Fruit fly (Drosophila melanogaster) whole organism, embryonic: ENCODE data around the gene thoc7.

ENCODE experiments used
- Adf1 ChIP-seq: fragments of 200-800 bp; sonication (Bioruptor generic); IDR thresholded peaks from 2 replicates; pipeline ENCODE4 v1.3.6; 2022; ENCODE audit warnings: missing biosample characterization, missing genetic modification characterization
- CG11723 ChIP-seq: fragments of 200-800 bp; sonication (Bioruptor generic); optimal IDR thresholded peaks from 2 replicates; lab custom pipeline; 2017; ENCODE audit warnings: missing biosample characterization, mild to moderate bottlenecking, missing genetic modification characterization
- CG13624 ChIP-seq: fragments of 200-800 bp; sonication (Bioruptor generic); optimal IDR thresholded peaks from 2 replicates; lab custom pipeline; 2016; ENCODE audit warnings: missing biosample characterization, missing genetic modification characterization
- CG14014 ChIP-seq: fragments of 200-800 bp; sonication (Bioruptor generic); IDR thresholded peaks from 2 replicates; pipeline ENCODE4 v1.3.6; 2022; ENCODE audit warnings: missing biosample characterization, missing genetic modification characterization
- CG14441 ChIP-seq: fragments of 200-800 bp; sonication (Bioruptor generic); IDR thresholded peaks from 2 replicates; pipeline ENCODE4 v1.3.6; 2022; ENCODE audit warnings: missing biosample characterization, missing genetic modification characterization
- CG17328 ChIP-seq: fragments of 200-800 bp; sonication (Bioruptor generic); IDR thresholded peaks from 2 replicates; pipeline ENCODE4 v1.3.6; 2022; ENCODE audit warnings: missing biosample characterization, missing genetic modification characterization
- CG1832 ChIP-seq: fragments of 200-800 bp; sonication (Bioruptor generic); optimal IDR thresholded peaks from 2 replicates; lab custom pipeline; 2017; ENCODE audit warnings: missing biosample characterization, mild to moderate bottlenecking, missing genetic modification characterization, inconsistent platforms
- CG2678 ChIP-seq: fragments of 200-800 bp; sonication (Bioruptor generic); optimal IDR thresholded peaks from 3 replicates; lab custom pipeline; 2019; ENCODE audit warnings: missing biosample characterization, mild to moderate bottlenecking, missing genetic modification characterization, moderate library complexity
- CG2875 ChIP-seq: fragments of 200-800 bp; sonication (Bioruptor generic); optimal IDR thresholded peaks from 2 replicates; lab custom pipeline; 2017; ENCODE audit warnings: missing biosample characterization, mild to moderate bottlenecking, missing genetic modification characterization, missing genetic modification reagents
- CG3995 ChIP-seq: fragments of 200-800 bp; sonication (Bioruptor generic); optimal IDR thresholded peaks from 3 replicates; lab custom pipeline; 2016; ENCODE audit warnings: missing biosample characterization, missing genetic modification characterization
- CG4730 ChIP-seq: fragments of 200-800 bp; sonication (Bioruptor generic); IDR thresholded peaks from 2 replicates; pipeline ENCODE4 v1.3.6; 2022; ENCODE audit warnings: missing biosample characterization, missing genetic modification characterization
- CG7928 ChIP-seq: fragments of 200-800 bp; sonication (Bioruptor generic); optimal IDR thresholded peaks from 2 replicates; lab custom pipeline; 2017; ENCODE audit warnings: missing biosample characterization, mild to moderate bottlenecking, missing genetic modification characterization
- CG8359 ChIP-seq: fragments of 200-800 bp; sonication (Bioruptor generic); optimal IDR thresholded peaks from 2 replicates; lab custom pipeline; 2017; ENCODE audit warnings: missing biosample characterization, mild to moderate bottlenecking, missing genetic modification characterization, borderline replicate concordance
- CG9215 ChIP-seq: fragments of 200-800 bp; sonication (Bioruptor generic); IDR thresholded peaks from 2 replicates; pipeline ENCODE4 v1.3.6; 2022; ENCODE audit warnings: missing biosample characterization, missing genetic modification characterization
- Camta ChIP-seq: fragments of 200-800 bp; sonication (Bioruptor generic); optimal IDR thresholded peaks from 2 replicates; lab custom pipeline; 2016; ENCODE audit warnings: missing biosample characterization, missing genetic modification characterization
- Dref ChIP-seq: fragments of 200-800 bp; sonication (Bioruptor generic); IDR thresholded peaks from 2 replicates; pipeline ENCODE4 v1.3.6; 2022; ENCODE audit warnings: missing biosample characterization, missing genetic modification characterization
- E2f1 ChIP-seq: fragments of 200-800 bp; sonication (Bioruptor generic); IDR thresholded peaks from 2 replicates; pipeline ENCODE4 v1.3.6; 2022; ENCODE audit warnings: missing biosample characterization, missing genetic modification characterization
- Ets97D ChIP-seq: fragments of 200-800 bp; sonication (Bioruptor generic); optimal IDR thresholded peaks from 3 replicates; lab custom pipeline; 2016; ENCODE audit warnings: missing biosample characterization, missing genetic modification characterization
- HHEX ChIP-seq: fragments of 200-800 bp; sonication (Bioruptor generic); optimal IDR thresholded peaks from 3 replicates; lab custom pipeline; 2017; ENCODE audit warnings: missing biosample characterization, mild to moderate bottlenecking, missing genetic modification characterization, missing genetic modification reagents
- HmgD ChIP-seq: fragments of 200-800 bp; sonication (Bioruptor generic); optimal IDR thresholded peaks from 3 replicates; lab custom pipeline; 2016; ENCODE audit warnings: missing biosample characterization, missing genetic modification characterization
- Lpt ChIP-seq: fragments of >200 bp; optimal IDR thresholded peaks from 2 replicates; lab custom pipeline; 2018; ENCODE audit warnings: missing biosample characterization, missing genetic modification characterization
- Med ChIP-seq: fragments of 200-800 bp; sonication (Bioruptor generic); peaks from one replicate; lab custom pipeline; 2016; ENCODE audit warnings: missing biosample characterization, missing genetic modification characterization, mild to moderate bottlenecking, inconsistent platforms, moderate library complexity
- NFAT ChIP-seq: fragments of 200-800 bp; sonication (Bioruptor generic); IDR thresholded peaks from 2 replicates; pipeline ENCODE4 v1.3.6; 2022; ENCODE audit warnings: missing biosample characterization, missing genetic modification characterization
- Side ChIP-seq: fragments of 200-800 bp; sonication (Bioruptor generic); optimal IDR thresholded peaks from 2 replicates; lab custom pipeline; 2016; ENCODE audit warnings: missing biosample characterization, missing genetic modification characterization
- Sry-δ ChIP-seq: fragments of 200-800 bp; sonication (Bioruptor generic); optimal IDR thresholded peaks from 2 replicates; lab custom pipeline; 2016; ENCODE audit warnings: missing biosample characterization, missing genetic modification characterization
- Vsx1 ChIP-seq: fragments of 200-800 bp; sonication (Bioruptor generic); optimal IDR thresholded peaks from 2 replicates; lab custom pipeline; 2017; ENCODE audit warnings: missing biosample characterization, mild to moderate bottlenecking, missing genetic modification characterization, missing genetic modification reagents
- Xbp1 ChIP-seq: fragments of 200-800 bp; sonication (Bioruptor generic); optimal IDR thresholded peaks from 3 replicates; lab custom pipeline; 2016; ENCODE audit warnings: missing biosample characterization, mild to moderate bottlenecking, missing genetic modification characterization
- ac ChIP-seq: fragments of 200-800 bp; sonication (Bioruptor generic); optimal IDR thresholded peaks from 3 replicates; lab custom pipeline; 2017; ENCODE audit warnings: missing biosample characterization, mild to moderate bottlenecking, missing genetic modification characterization
- bsh ChIP-seq, 2 experiments: fragments of 200-800 bp; sonication (Bioruptor generic); optimal IDR thresholded peaks; 2 replicates each; lab custom pipeline; 2017 to 2018; ENCODE audit warnings: mild to moderate bottlenecking in 2 of 2, missing biosample characterization in 2 of 2, missing genetic modification characterization in 2 of 2, moderate library complexity in 1 of 2
- cas ChIP-seq: fragments of 200-800 bp; sonication (Bioruptor generic); IDR thresholded peaks from 2 replicates; pipeline ENCODE4 v1.3.6; 2022; ENCODE audit warnings: missing biosample characterization, missing genetic modification characterization
- chm ChIP-seq: fragments of 200-800 bp; sonication (Bioruptor generic); IDR thresholded peaks from 2 replicates; pipeline ENCODE4 v1.3.6; 2022; ENCODE audit warnings: missing biosample characterization, missing genetic modification characterization
- dati ChIP-seq: fragments of 200-800 bp; sonication (Bioruptor generic); IDR thresholded peaks from 2 replicates; pipeline ENCODE4 v1.3.6; 2022; ENCODE audit warnings: missing biosample characterization, missing genetic modification characterization
- fu2 ChIP-seq: fragments of 200-800 bp; sonication (Bioruptor generic); optimal IDR thresholded peaks from 2 replicates; lab custom pipeline; 2016; ENCODE audit warnings: missing biosample characterization, missing genetic modification characterization
- h ChIP-seq: fragments of >200 bp; optimal IDR thresholded peaks from 2 replicates; lab custom pipeline; 2017
- inv ChIP-seq: fragments of 200-800 bp; sonication (Bioruptor generic); IDR thresholded peaks from 2 replicates; pipeline ENCODE4 v1.3.6; 2022; ENCODE audit warnings: missing biosample characterization, missing genetic modification characterization; ENCODE audit not compliant: partially characterized antibody
- onecut ChIP-seq: fragments of 200-800 bp; sonication (Bioruptor generic); IDR thresholded peaks from 2 replicates; pipeline ENCODE4 v1.3.6; 2022; ENCODE audit warnings: missing biosample characterization, missing genetic modification characterization
- peb ChIP-seq: fragments of 200-800 bp; sonication (Bioruptor generic); IDR thresholded peaks from 2 replicates; pipeline ENCODE4 v1.3.6; 2022; ENCODE audit warnings: missing biosample characterization, missing genetic modification characterization
- pros ChIP-seq: fragments of 200-800 bp; sonication (Bioruptor generic); optimal IDR thresholded peaks from 3 replicates; lab custom pipeline; 2019; ENCODE audit warnings: missing biosample characterization, mild to moderate bottlenecking, missing genetic modification characterization, moderate library complexity
- salm ChIP-seq: fragments of 200-800 bp; sonication (Bioruptor generic); optimal IDR thresholded peaks from 2 replicates; lab custom pipeline; 2018; ENCODE audit warnings: missing biosample characterization, mild to moderate bottlenecking, missing genetic modification characterization
- sc ChIP-seq, 3 experiments: fragments of >200 bp in 2 of 3; fragments of 200-800 bp in 1 of 3; sonication (Bioruptor generic) in 1 of 3; optimal IDR thresholded peaks; 2 replicates in 2 of 3; 3 replicates in 1 of 3; lab custom pipeline; 2017; ENCODE audit warnings: mild to moderate bottlenecking in 1 of 3, missing biosample characterization in 1 of 3, missing genetic modification characterization in 1 of 3, missing genetic modification reagents in 1 of 3
- sens-2 ChIP-seq: fragments of 200-800 bp; sonication (Bioruptor generic); IDR thresholded peaks from 2 replicates; pipeline ENCODE4 v1.3.6; 2022; ENCODE audit warnings: missing biosample characterization, missing genetic modification characterization
- slou ChIP-seq: fragments of 200-800 bp; sonication (Bioruptor generic); optimal IDR thresholded peaks from 3 replicates; lab custom pipeline; 2016; ENCODE audit warnings: missing biosample characterization, missing genetic modification characterization
- so ChIP-seq: fragments of 200-800 bp; sonication (Bioruptor generic); IDR thresholded peaks from 3 replicates; pipeline ENCODE4 v1.3.6; 2022; ENCODE audit warnings: missing biosample characterization, missing genetic modification characterization
- sug ChIP-seq: fragments of 200-800 bp; optimal IDR thresholded peaks from 2 replicates; lab custom pipeline; 2019; ENCODE audit warnings: missing biosample characterization, mild to moderate bottlenecking, missing genetic modification characterization, moderate library complexity
- tin ChIP-seq: fragments of 200-800 bp; sonication (Bioruptor generic); optimal IDR thresholded peaks from 3 replicates; lab custom pipeline; 2016; ENCODE audit warnings: missing biosample characterization, missing genetic modification characterization
- tio ChIP-seq: fragments of 200-800 bp; sonication (Bioruptor generic); optimal IDR thresholded peaks from 2 replicates; lab custom pipeline; 2017; ENCODE audit warnings: missing biosample characterization, missing genetic modification characterization, inconsistent platforms
- ttk ChIP-seq: fragments of 200-800 bp; sonication (Bioruptor generic); IDR thresholded peaks from 2 replicates; pipeline ENCODE4 v2.1.2; 2022; ENCODE audit warnings: missing biosample characterization, missing genetic modification characterization
- twi ChIP-seq: fragments of 200-800 bp; optimal IDR thresholded peaks from 2 replicates; lab custom pipeline; 2019; ENCODE audit warnings: missing biosample characterization, mild to moderate bottlenecking, missing genetic modification characterization, moderate library complexity
- z ChIP-seq: fragments of 200-800 bp; sonication (Bioruptor generic); IDR thresholded peaks from 3 replicates; pipeline ENCODE4 v1.3.6; 2022; ENCODE audit warnings: missing biosample characterization, missing genetic modification characterization
- zf30C ChIP-seq: fragments of 200-800 bp; sonication (Bioruptor generic); optimal IDR thresholded peaks from 3 replicates; lab custom pipeline; 2018; ENCODE audit warnings: missing biosample characterization, mild to moderate bottlenecking, missing genetic modification characterization

The thoc7 gene

dm6 chr3L:165981-166788 is 46.3 kb downstream of the thoc7 start (continued):
- TF ChIP-seq Ets97D (no peak), cas (no peak), tin (GFP tag; lab: Kevin White, UChicago) (peak; percentile 17), CG9215 (GFP tag; lab: Robert Waterston, UW) (no peak), inv (GFP tag; lab: Robert Waterston, UW) (no peak), CG13624 (GFP tag; lab: Kevin White, UChicago) (no peak), ttk (GFP tag; lab: Robert Waterston, UW) (0 out of 2 replicates have a peak, but pooled peaks have one; percentile 12), CG17328 (peak; percentile 49), Adf1 (GFP tag; lab: Robert Waterston, UW) (no peak), CG14441 (GFP tag; lab: Robert Waterston, UW) (no peak), twi (no peak), Vsx1 (no peak), CG8359 (no peak), so (GFP tag; lab: Robert Waterston, UW) (0 out of 3 replicates have a peak, but pooled peaks have one; percentile 32), NFAT (GFP tag; lab: Robert Waterston, UW) (no peak), ac (GFP tag; lab: Kevin White, UChicago) (no peak), chm (no peak), slou (GFP tag; lab: Kevin White, UChicago) (no peak), HmgD (GFP tag; lab: Kevin White, UChicago) (no peak), HHEX (no peak), Side (GFP tag; lab: Kevin White, UChicago) (peak; percentile 4), sens-2 (no peak), sc (optimal IDR thresholded peaks at IDR 0.05; lab: Kevin White, UChicago) (no peak), sc (GFP tag; optimal IDR thresholded peaks at IDR 0.05; lab: Kevin White, UChicago) (no peak), E2f1 (GFP tag; lab: Robert Waterston, UW) (no peak), salm (tag; lab: Kevin White, UChicago) (no peak), Lpt (GFP tag; lab: Kevin White, UChicago) (no peak), pros (GFP tag; lab: Kevin White, UChicago) (peak; percentile 35), Xbp1 (peak; percentile 0), CG11723 (GFP tag; lab: Kevin White, UChicago) (no peak), dati (no peak), bsh (GFP tag; optimal IDR thresholded peaks at IDR 0.05; lab: Kevin White, UChicago) (peak; percentile 33 to 46), fu2 (peak; percentile 11), CG4730 (GFP tag; lab: Robert Waterston, UW) (no peak), CG2678 (tag; lab: Kevin White, UChicago) (peak; percentile 36), CG3995 (GFP tag; lab: Kevin White, UChicago) (no peak), Med (peak; percentile 60), Sry-δ (no peak), CG1832 (GFP tag; lab: Kevin White, UChicago) (no peak), Dref (GFP tag; lab: Robert Waterston, UW) (no peak), CG7928 (no peak), h (lab: Kevin White, UChicago) (no peak), tio (no peak), peb (GFP tag; lab: Robert Waterston, UW) (no peak), CG2875 (GFP tag; lab: Kevin White, UChicago) (peak; percentile 3), zf30C (peak; percentile 76), CG14014 (GFP tag; lab: Robert Waterston, UW) (no peak), onecut (GFP tag; lab: Robert Waterston, UW) (0 out of 2 replicates have a peak, but pooled peaks have one; percentile 33), z (GFP tag; lab: Robert Waterston, UW) (no peak), sug (no peak), Camta (GFP tag; lab: Kevin White, UChicago) (no peak)
